Fruit fly (Drosophila melanogaster) whole organism, embryonic: ENCODE data around the gene Tango2.

Experiments
- Aef1 ChIP-seq: fragments of 200-800 bp; sonication (Bioruptor generic); IDR thresholded peaks from 3 replicates; pipeline ENCODE4 v1.3.6; 2022; ENCODE audit warnings: missing biosample characterization, missing genetic modification characterization
- Awh ChIP-seq: fragments of 200-800 bp; sonication (Bioruptor generic); IDR thresholded peaks from 2 replicates; pipeline ENCODE4, ENCODE4 v1.3.6; 2022; ENCODE audit warnings: missing biosample characterization, missing genetic modification characterization
- CG11247 ChIP-seq: fragments of 200-800 bp; sonication (Bioruptor generic); IDR thresholded peaks from 2 replicates; pipeline ENCODE4 v1.3.6; 2022; ENCODE audit warnings: missing biosample characterization, missing genetic modification characterization
- CG11504 ChIP-seq: fragments of 200-800 bp; sonication (Bioruptor generic); optimal IDR thresholded peaks from 3 replicates; lab custom pipeline; 2019; ENCODE audit warnings: missing biosample characterization, mild to moderate bottlenecking, missing genetic modification characterization, moderate library complexity
- CG14667 ChIP-seq: fragments of 200-800 bp; sonication (Bioruptor generic); IDR thresholded peaks from 2 replicates; pipeline ENCODE4 v1.3.6; 2022; ENCODE audit warnings: missing biosample characterization, missing genetic modification characterization
- CG18619 ChIP-seq: fragments of 200-800 bp; sonication (Bioruptor generic); optimal IDR thresholded peaks from 3 replicates; lab custom pipeline; 2017; ENCODE audit warnings: missing biosample characterization, mild to moderate bottlenecking, missing genetic modification characterization
- CG2116 ChIP-seq: fragments of 200-800 bp; sonication (Bioruptor generic); optimal IDR thresholded peaks from 3 replicates; lab custom pipeline; 2018; ENCODE audit warnings: missing biosample characterization, mild to moderate bottlenecking, missing genetic modification characterization
- CG2889 ChIP-seq: fragments of 200-800 bp; sonication (Bioruptor generic); IDR thresholded peaks from 3 replicates; pipeline ENCODE4 v1.3.6; 2022; ENCODE audit warnings: missing biosample characterization, missing genetic modification characterization
- CG32767 ChIP-seq: fragments of 200-800 bp; sonication (Bioruptor generic); IDR thresholded peaks from 2 replicates; pipeline ENCODE4 v1.3.6; 2022; ENCODE audit warnings: missing biosample characterization, missing genetic modification characterization
- CG3726 ChIP-seq: fragments of 200-800 bp; sonication (Bioruptor generic); IDR thresholded peaks from 3 replicates; pipeline ENCODE4, ENCODE4 v1.3.6; 2022; ENCODE audit warnings: missing biosample characterization, missing genetic modification characterization
- CG3995 ChIP-seq: fragments of 200-800 bp; sonication (Bioruptor generic); optimal IDR thresholded peaks from 3 replicates; lab custom pipeline; 2016; ENCODE audit warnings: missing biosample characterization, missing genetic modification characterization
- CG7556 ChIP-seq: fragments of 200-800 bp; sonication (Bioruptor generic); optimal IDR thresholded peaks from 2 replicates; lab custom pipeline; 2017; ENCODE audit warnings: missing biosample characterization, mild to moderate bottlenecking, missing genetic modification characterization
- CG8281 ChIP-seq: fragments of 200-800 bp; sonication (Bioruptor generic); optimal IDR thresholded peaks from 2 replicates; lab custom pipeline; 2018; ENCODE audit warnings: missing biosample characterization, mild to moderate bottlenecking, missing genetic modification characterization, moderate library complexity
- CG8359 ChIP-seq: fragments of 200-800 bp; sonication (Bioruptor generic); optimal IDR thresholded peaks from 2 replicates; lab custom pipeline; 2017; ENCODE audit warnings: missing biosample characterization, mild to moderate bottlenecking, missing genetic modification characterization, borderline replicate concordance
- CG8388 ChIP-seq: fragments of 200-800 bp; sonication (Bioruptor generic); optimal IDR thresholded peaks from 2 replicates; lab custom pipeline; 2019; ENCODE audit warnings: missing biosample characterization, mild to moderate bottlenecking, missing genetic modification characterization, moderate library complexity
- CG8765 ChIP-seq: fragments of 200-800 bp; sonication (Bioruptor generic); IDR thresholded peaks from 2 replicates; pipeline ENCODE4 v1.3.6; 2022; ENCODE audit warnings: missing biosample characterization, missing genetic modification characterization
- CG9876 ChIP-seq: fragments of 200-800 bp; sonication (Bioruptor generic); optimal IDR thresholded peaks from 2 replicates; lab custom pipeline; 2016; ENCODE audit warnings: missing biosample characterization, missing genetic modification characterization
- CHES-1-like ChIP-seq: fragments of 200-800 bp; sonication (Bioruptor generic); optimal IDR thresholded peaks from 2 replicates; lab custom pipeline; 2016; ENCODE audit warnings: missing biosample characterization, missing genetic modification characterization
- Chrac-16 ChIP-seq: fragments of 200-800 bp; sonication (Bioruptor generic); optimal IDR thresholded peaks from 3 replicates; lab custom pipeline; 2016; ENCODE audit warnings: missing biosample characterization, missing genetic modification characterization
- D ChIP-seq, 2 experiments: fragments of 200-800 bp in 1 of 2; fragments of >200 bp in 1 of 2; sonication (Bioruptor generic) in 1 of 2; optimal IDR thresholded peaks; 2 replicates in 1 of 2; 3 replicates in 1 of 2; lab custom pipeline; 2017; ENCODE audit warnings: mild to moderate bottlenecking in 1 of 2, missing biosample characterization in 1 of 2, missing genetic modification characterization in 1 of 2, missing genetic modification reagents in 1 of 2
- D19A ChIP-seq: fragments of 200-800 bp; optimal IDR thresholded peaks from 3 replicates; lab custom pipeline; 2019; ENCODE audit warnings: missing biosample characterization, mild to moderate bottlenecking, missing genetic modification characterization, moderate library complexity
- Dref ChIP-seq: fragments of 200-800 bp; sonication (Bioruptor generic); IDR thresholded peaks from 2 replicates; pipeline ENCODE4 v1.3.6; 2022; ENCODE audit warnings: missing biosample characterization, missing genetic modification characterization
- MESR4 ChIP-seq: fragments of 200-800 bp; sonication (Bioruptor generic); optimal IDR thresholded peaks from 2 replicates; lab custom pipeline; 2018; ENCODE audit warnings: missing biosample characterization, mild to moderate bottlenecking, missing genetic modification characterization, moderate library complexity
- Mes4 ChIP-seq: fragments of 200-800 bp; sonication (Bioruptor generic); optimal IDR thresholded peaks from 2 replicates; lab custom pipeline; 2016; ENCODE audit warnings: missing biosample characterization, missing genetic modification characterization
- Nf-YC ChIP-seq: fragments of 200-800 bp; optimal IDR thresholded peaks from 3 replicates; lab custom pipeline; 2019; ENCODE audit warnings: missing biosample characterization, mild to moderate bottlenecking, missing genetic modification characterization, moderate library complexity
- Oli ChIP-seq: fragments of 200-800 bp; sonication (Bioruptor generic); optimal IDR thresholded peaks from 2 replicates; lab custom pipeline; 2018; ENCODE audit warnings: missing biosample characterization, mild to moderate bottlenecking, missing genetic modification characterization, moderate library complexity
- Sox100B ChIP-seq: fragments of 200-800 bp; sonication (Bioruptor generic); optimal IDR thresholded peaks from 3 replicates; lab custom pipeline; 2018; ENCODE audit warnings: missing biosample characterization, mild to moderate bottlenecking, missing genetic modification characterization
- Trl ChIP-seq, 3 experiments: fragments of >200 bp in 2 of 3; fragments of 200-800 bp in 1 of 3; sonication (Bioruptor generic) in 1 of 3; optimal IDR thresholded peaks; 2 replicates in 1 of 3; 3 replicates in 2 of 3; lab custom pipeline; 2016 to 2017; ENCODE audit warnings: missing biosample characterization in 1 of 3, missing genetic modification characterization in 1 of 3
- YL-1 ChIP-seq: fragments of 200-800 bp; sonication (Bioruptor generic); optimal IDR thresholded peaks from 3 replicates; lab custom pipeline; 2017; ENCODE audit warnings: missing biosample characterization, mild to moderate bottlenecking, missing genetic modification characterization
- cas ChIP-seq: fragments of 200-800 bp; sonication (Bioruptor generic); IDR thresholded peaks from 2 replicates; pipeline ENCODE4 v1.3.6; 2022; ENCODE audit warnings: missing biosample characterization, missing genetic modification characterization
- cato ChIP-seq: fragments of 200-800 bp; sonication (Bioruptor generic); optimal IDR thresholded peaks from 2 replicates; lab custom pipeline; 2016; ENCODE audit warnings: missing biosample characterization, missing genetic modification characterization, borderline replicate concordance
- cwo ChIP-seq: fragments of 200-800 bp; sonication (Bioruptor generic); optimal IDR thresholded peaks from 3 replicates; lab custom pipeline; 2017; ENCODE audit warnings: missing biosample characterization, missing genetic modification characterization, mild to moderate bottlenecking, moderate library complexity, missing genetic modification reagents
- eyg ChIP-seq: fragments of 200-800 bp; sonication (Bioruptor generic); optimal IDR thresholded peaks from 3 replicates; lab custom pipeline; 2016; ENCODE audit warnings: missing biosample characterization, missing genetic modification characterization
- fd102C ChIP-seq: fragments of 200-800 bp; sonication (Bioruptor generic); optimal IDR thresholded peaks from 2 replicates; lab custom pipeline; 2018; ENCODE audit warnings: missing biosample characterization, mild to moderate bottlenecking, missing genetic modification characterization, moderate library complexity
- fd64A ChIP-seq: fragments of 200-800 bp; sonication (Bioruptor generic); optimal IDR thresholded peaks from 3 replicates; lab custom pipeline; 2018; ENCODE audit warnings: missing biosample characterization, mild to moderate bottlenecking, missing genetic modification characterization
- gce ChIP-seq: fragments of 200-800 bp; sonication (Bioruptor generic); IDR thresholded peaks from 3 replicates; pipeline ENCODE4 v1.3.6; 2022; ENCODE audit warnings: missing biosample characterization, missing genetic modification characterization
- gcm ChIP-seq: fragments of 200-800 bp; sonication (Bioruptor generic); optimal IDR thresholded peaks from 2 replicates; lab custom pipeline; 2019; ENCODE audit warnings: missing biosample characterization, mild to moderate bottlenecking, missing genetic modification characterization, moderate library complexity
- grn ChIP-seq: fragments of 200-800 bp; sonication (Bioruptor generic); optimal IDR thresholded peaks from 3 replicates; lab custom pipeline; 2017; ENCODE audit warnings: missing biosample characterization, missing genetic modification characterization
- ham ChIP-seq: fragments of 200-800 bp; sonication (Bioruptor generic); IDR thresholded peaks from 2 replicates; pipeline ENCODE4 v1.3.6; 2022; ENCODE audit warnings: missing biosample characterization, missing genetic modification characterization
- insv ChIP-seq, 2 experiments: fragments of 200-800 bp; sonication (Bioruptor generic); optimal IDR thresholded peaks; 3 replicates each; lab custom pipeline; 2016 to 2018; ENCODE audit warnings: missing biosample characterization in 2 of 2, missing genetic modification characterization in 2 of 2
- lola ChIP-seq, 3 experiments: fragments of >200 bp in 2 of 3; fragments of 200-800 bp in 1 of 3; sonication (Bioruptor generic) in 1 of 3; optimal IDR thresholded peaks; 2 replicates each; lab custom pipeline; 2017 to 2019; ENCODE audit warnings: missing biosample characterization in 3 of 3, missing genetic modification characterization in 3 of 3, mild to moderate bottlenecking in 1 of 3, moderate library complexity in 1 of 3
- odd ChIP-seq: fragments of 200-800 bp; sonication (Bioruptor generic); optimal IDR thresholded peaks from 2 replicates; lab custom pipeline; 2017; ENCODE audit warnings: missing biosample characterization, mild to moderate bottlenecking, missing genetic modification characterization
- pnt ChIP-seq: fragments of 200-800 bp; sonication (Bioruptor generic); optimal IDR thresholded peaks from 3 replicates; lab custom pipeline; 2016; ENCODE audit warnings: missing biosample characterization, missing genetic modification characterization
- ro ChIP-seq: fragments of 200-800 bp; sonication (Bioruptor generic); IDR thresholded peaks from 2 replicates; pipeline ENCODE4 v1.3.6; 2022; ENCODE audit warnings: missing biosample characterization, missing genetic modification characterization
- row ChIP-seq: fragments of 200-800 bp; sonication (Bioruptor generic); IDR thresholded peaks from 3 replicates; pipeline ENCODE4 v1.3.6; 2022; ENCODE audit warnings: missing biosample characterization, missing genetic modification characterization
- schlank ChIP-seq: fragments of 200-800 bp; sonication (Bioruptor generic); optimal IDR thresholded peaks from 2 replicates; lab custom pipeline; 2018; ENCODE audit warnings: missing biosample characterization, mild to moderate bottlenecking, missing genetic modification characterization
- sisA ChIP-seq: fragments of 200-800 bp; sonication (Bioruptor generic); IDR thresholded peaks from 2 replicates; pipeline ENCODE4 v1.3.6; 2022; ENCODE audit warnings: missing biosample characterization, missing genetic modification characterization
- slou ChIP-seq: fragments of 200-800 bp; sonication (Bioruptor generic); optimal IDR thresholded peaks from 3 replicates; lab custom pipeline; 2016; ENCODE audit warnings: missing biosample characterization, missing genetic modification characterization
- sna ChIP-seq: fragments of 200-800 bp; sonication (Bioruptor generic); IDR thresholded peaks from 2 replicates; pipeline ENCODE4 v1.3.6; 2022; ENCODE audit warnings: missing biosample characterization, missing genetic modification characterization; ENCODE audit not compliant: partially characterized antibody
- sug ChIP-seq: fragments of 200-800 bp; optimal IDR thresholded peaks from 2 replicates; lab custom pipeline; 2019; ENCODE audit warnings: missing biosample characterization, mild to moderate bottlenecking, missing genetic modification characterization, moderate library complexity

Gene Tango2

DNA sequence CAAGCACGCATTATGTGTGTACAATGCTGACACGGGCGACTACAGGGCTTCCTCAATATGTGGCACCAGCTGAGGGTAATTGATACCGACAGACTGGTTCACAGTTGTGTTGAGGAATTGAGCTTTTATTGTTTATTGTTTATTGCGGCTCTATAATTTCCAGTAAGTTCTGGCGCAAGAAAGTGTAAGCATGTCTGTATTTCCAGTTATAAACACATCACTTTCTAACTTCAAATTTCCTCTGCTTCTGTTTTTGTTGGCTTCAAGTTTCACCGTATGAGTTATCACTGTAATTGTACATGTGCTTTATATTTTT lies 9.7 kb downstream of the Tango2 start (continued):
- TF ChIP-seq MESR4 (GFP tag; lab: Kevin White, UChicago) (no peak), D (optimal IDR thresholded peaks at IDR 0.05; lab: Kevin White, UChicago) (no peak), D (GFP tag; optimal IDR thresholded peaks at IDR 0.05; lab: Kevin White, UChicago) (peak; percentile 56), Trl (optimal IDR thresholded peaks at IDR 0.05; lab: Kevin White, UChicago) (no peak), Trl (GFP tag; optimal IDR thresholded peaks at IDR 0.05; lab: Kevin White, UChicago) (peak; percentile 77), slou (GFP tag; lab: Kevin White, UChicago) (peak; percentile 71), Chrac-16 (peak; percentile 74), row (GFP tag; lab: Robert Waterston, UW) (peak; percentile 37; the same call in 2 of the 3 replicates), Mes4 (GFP tag; lab: Kevin White, UChicago) (peak; percentile 52), Awh (no peak), sisA (GFP tag; lab: Robert Waterston, UW) (peak; percentile 81), CG8765 (no peak), fd64A (GFP tag; lab: Kevin White, UChicago) (no peak), CG11247 (GFP tag; lab: Robert Waterston, UW) (peak; percentile 71), CG8281 (tag; lab: Kevin White, UChicago) (peak; percentile 56), ro (no peak), Oli (tag; lab: Kevin White, UChicago) (peak; percentile 57), CG2889 (GFP tag; lab: Robert Waterston, UW) (peak; percentile 46; the same call in 1 of the 3 replicates), CG11504 (tag; lab: Kevin White, UChicago) (peak; percentile 84), sug (tag; lab: Kevin White, UChicago) (peak; percentile 66), Aef1 (GFP tag; lab: Robert Waterston, UW) (peak; percentile 69), Sox100B (GFP tag; lab: Kevin White, UChicago) (peak; percentile 63), CG9876 (peak; percentile 65), Nf-YC (tag; lab: Kevin White, UChicago) (peak; percentile 56), D19A (tag; lab: Kevin White, UChicago) (peak; percentile 57), CG14667 (GFP tag; lab: Robert Waterston, UW) (peak; percentile 48; the same call in 1 of the 2 replicates), YL-1 (GFP tag; lab: Kevin White, UChicago) (peak; percentile 20), gcm (GFP tag; lab: Kevin White, UChicago) (peak; percentile 72), grn (no peak), eyg (GFP tag; lab: Kevin White, UChicago) (peak; percentile 22), CG2116 (GFP tag; lab: Kevin White, UChicago) (peak; percentile 30), CG8388 (peak; percentile 55), sna (GFP tag; lab: Robert Waterston, UW) (no peak), odd (GFP tag; lab: Kevin White, UChicago) (peak; percentile 67), Dref (GFP tag; lab: Robert Waterston, UW) (no peak), ham (GFP tag; lab: Robert Waterston, UW) (peak; percentile 7; the same call in 1 of the 2 replicates), CG3995 (peak; percentile 14), fd102C (GFP tag; lab: Kevin White, UChicago) (no peak), CG7556 (GFP tag; lab: Kevin White, UChicago) (peak; percentile 74), lola (GFP tag; optimal IDR thresholded peaks at IDR 0.05; lab: Kevin White, UChicago) (peak in 1 of 3 experiments; percentile 42), CG18619 (peak; percentile 65), CG8359 (peak; percentile 45), gce (0 out of 3 replicates have a peak, but pooled peaks have one; percentile 24), CHES-1-like (peak; percentile 76), insv (GFP tag; optimal IDR thresholded peaks at IDR 0.05; lab: Kevin White, UChicago) (no peak), cas (no peak), cato (no peak), cwo (GFP tag; lab: Kevin White, UChicago) (peak; percentile 99), CG3726 (GFP tag; lab: Robert Waterston, UW) (0 out of 3 replicates have a peak, but pooled peaks have one; percentile 35), schlank (tag; lab: Kevin White, UChicago) (peak; percentile 50), pnt (GFP tag; lab: Kevin White, UChicago) (peak; percentile 85), CG32767 (GFP tag; lab: Robert Waterston, UW) (0 out of 2 replicates have a peak, but pooled peaks have one; percentile 41)
